ENCODE assay signal across 4 fruit fly cellular contexts in genomic region chr2L:12029594-12030197, dm6.
TF ChIP-seq lines count a peak whose summit lies in the region.

No protein-coding gene starts in this region.

- no peak for TF ChIP-seq CTCF in whole organism, embryonic (GFP tag; optimal IDR thresholded peaks at IDR 0.05; lab: Kevin White, UChicago)

TF ChIP-seq in whole organism, adult, 20 proteins besides CTCF, POLR2A, EP300 and RAD21:
- TF ChIP-seq CG5204 (GFP tag; optimal IDR thresholded peaks at IDR 0.05; lab: Kevin White, UChicago) (no peak), Hr96 (GFP tag; optimal IDR thresholded peaks at IDR 0.05; lab: Kevin White, UChicago) (peak; percentile 7)

TF ChIP-seq in whole organism, embryonic, 481 proteins besides CTCF, POLR2A, EP300 and RAD21 (continues in another document):
- TF ChIP-seq z (GFP tag; IDR thresholded peaks at IDR 0.05; lab: Robert Waterston, UW), result no peak
- no peak for TF ChIP-seq CG17328 (GFP tag; IDR thresholded peaks at IDR 0.05; lab: Robert Waterston, UW)
- TF ChIP-seq p53 (GFP tag; optimal IDR thresholded peaks at IDR 0.05; lab: Kevin White, UChicago), result no peak
- TF ChIP-seq gsb (GFP tag; IDR thresholded peaks at IDR 0.05; lab: Robert Waterston, UW), result no peak
- no peak for TF ChIP-seq Fer2 (tag; optimal IDR thresholded peaks at IDR 0.05; lab: Kevin White, UChicago)
- TF ChIP-seq Hand (GFP tag; optimal IDR thresholded peaks at IDR 0.05; lab: Kevin White, UChicago), result no peak
- no peak for TF ChIP-seq CG8924 (tag; optimal IDR thresholded peaks at IDR 0.05; lab: Kevin White, UChicago)
- no peak for TF ChIP-seq CG6791 (GFP tag; IDR thresholded peaks at IDR 0.05; lab: Robert Waterston, UW; ENCODE audit: partially characterized antibody)
- TF ChIP-seq CG9609 (GFP tag; optimal IDR thresholded peaks at IDR 0.05; lab: Kevin White, UChicago), result no peak
- TF ChIP-seq prd (optimal IDR thresholded peaks at IDR 0.05; lab: Kevin White, UChicago), result no peak
- no peak for TF ChIP-seq prd (GFP tag; IDR thresholded peaks at IDR 0.05; lab: Robert Waterston, UW)
- TF ChIP-seq CG2116 (GFP tag; optimal IDR thresholded peaks at IDR 0.05; lab: Kevin White, UChicago), result no peak
- TF ChIP-seq CG10979 (tag; optimal IDR thresholded peaks at IDR 0.05; lab: Kevin White, UChicago), result no peak
- TF ChIP-seq PHDP (tag; optimal IDR thresholded peaks at IDR 0.05; lab: Kevin White, UChicago), result no peak
- TF ChIP-seq zfh2 (GFP tag; optimal IDR thresholded peaks at IDR 0.05; lab: Kevin White, UChicago), result no peak
- no peak for TF ChIP-seq CG3407 (GFP tag; optimal IDR thresholded peaks at IDR 0.05; lab: Kevin White, UChicago)
- no peak for TF ChIP-seq Sry-δ (GFP tag; optimal IDR thresholded peaks at IDR 0.05; lab: Kevin White, UChicago)
- TF ChIP-seq Optix (GFP tag; IDR thresholded peaks at IDR 0.05; lab: Robert Waterston, UW), result no peak
- TF ChIP-seq sug (tag; optimal IDR thresholded peaks at IDR 0.05; lab: Kevin White, UChicago), result peak; percentile 82
- TF ChIP-seq Trl (optimal IDR thresholded peaks at IDR 0.05; lab: Kevin White, UChicago), result no peak
- no peak for TF ChIP-seq Trl (GFP tag; optimal IDR thresholded peaks at IDR 0.05; lab: Kevin White, UChicago)
- TF ChIP-seq grn (GFP tag; optimal IDR thresholded peaks at IDR 0.05; lab: Kevin White, UChicago), result peak; percentile 69
- TF ChIP-seq knrl (GFP tag; IDR thresholded peaks at IDR 0.05; lab: Robert Waterston, UW; ENCODE audit: partially characterized antibody), result no peak
- no peak for TF ChIP-seq CG1792 (GFP tag; optimal IDR thresholded peaks at IDR 0.05; lab: Kevin White, UChicago)
- TF ChIP-seq chinmo (GFP tag; IDR thresholded peaks at IDR 0.05; lab: Robert Waterston, UW; ENCODE audit: partially characterized antibody), result 0 out of 4 replicates have a peak, but pooled peaks have one; percentile 55
- no peak for TF ChIP-seq salm (tag; optimal IDR thresholded peaks at IDR 0.05; lab: Kevin White, UChicago)
- TF ChIP-seq ase (GFP tag; IDR thresholded peaks at IDR 0.05; lab: Robert Waterston, UW), result no peak
- TF ChIP-seq CHES-1-like (GFP tag; optimal IDR thresholded peaks at IDR 0.05; lab: Kevin White, UChicago), result no peak
- no peak for TF ChIP-seq crc (GFP tag; optimal IDR thresholded peaks at IDR 0.05; lab: Kevin White, UChicago)
- TF ChIP-seq ara (GFP tag; IDR thresholded peaks at IDR 0.05; lab: Robert Waterston, UW), result no peak
- TF ChIP-seq corto (GFP tag; optimal IDR thresholded peaks at IDR 0.05; lab: Kevin White, UChicago), result no peak

TF ChIP-seq in whole organism, prepupa, 60 proteins besides CTCF, POLR2A, EP300 and RAD21:
- no peak for TF ChIP-seq Smox (GFP tag; optimal IDR thresholded peaks at IDR 0.05; lab: Kevin White, UChicago)
- TF ChIP-seq CG3032 (tag; optimal IDR thresholded peaks at IDR 0.05; lab: Kevin White, UChicago), result no peak
- TF ChIP-seq Blimp-1 (GFP tag; optimal IDR thresholded peaks at IDR 0.05; lab: Kevin White, UChicago), result no peak
- TF ChIP-seq vri (GFP tag; optimal IDR thresholded peaks at IDR 0.05; lab: Kevin White, UChicago), result peak; percentile 66
- TF ChIP-seq svp (GFP tag; lab: Kevin White, UChicago), result peak; percentile 84
TF ChIP-seq in whole organism, prepupa: peak in this region for 2.

TF ChIP-seq in whole organism, wandering third instar larva, 38 proteins besides CTCF, POLR2A, EP300 and RAD21:
- TF ChIP-seq br (GFP tag; optimal IDR thresholded peaks at IDR 0.05; lab: Kevin White, UChicago), result peak; percentile 51
- TF ChIP-seq Dfd (GFP tag; optimal IDR thresholded peaks at IDR 0.05; lab: Kevin White, UChicago), result no peak
- TF ChIP-seq Hr83 (GFP tag; optimal IDR thresholded peaks at IDR 0.05; lab: Kevin White, UChicago; ENCODE audit: poor library complexity, severe bottlenecking), result no peak
- peak; percentile 48 for TF ChIP-seq Sp1 (GFP tag; optimal IDR thresholded peaks at IDR 0.05; lab: Kevin White, UChicago)
- TF ChIP-seq Dif (GFP tag; optimal IDR thresholded peaks at IDR 0.05; lab: Kevin White, UChicago; ENCODE audit: partially characterized antibody), result peak; percentile 2
- TF ChIP-seq lola (GFP tag; optimal IDR thresholded peaks at IDR 0.05; lab: Kevin White, UChicago), result no peak
- no peak for TF ChIP-seq woc (GFP tag; optimal IDR thresholded peaks at IDR 0.05; lab: Kevin White, UChicago)
- TF ChIP-seq Rel (GFP tag; optimal IDR thresholded peaks at IDR 0.05; lab: Kevin White, UChicago), result no peak
- peak; percentile 15 for TF ChIP-seq Rel (tag; optimal IDR thresholded peaks at IDR 0.05; lab: Kevin White, UChicago)
- TF ChIP-seq dl (GFP tag; optimal IDR thresholded peaks at IDR 0.05; lab: Kevin White, UChicago; ENCODE audit: insufficient read depth in 1 of 2, partially characterized antibody in 2 of 2), result no peak
- TF ChIP-seq Myc (optimal IDR thresholded peaks at IDR 0.05; lab: Kevin White, UChicago), result no peak
- TF ChIP-seq dsf (GFP tag; optimal IDR thresholded peaks at IDR 0.05; lab: Kevin White, UChicago; ENCODE audit: borderline replicate concordance), result no peak
- peak; percentile 67 for TF ChIP-seq h (GFP tag; optimal IDR thresholded peaks at IDR 0.05; lab: Kevin White, UChicago)
